Worm (Caenorhabditis elegans): ENCODE measurements around the gene F39F10.5.
A peak's percentile ranks its signal among the peaks of the same experiment; 100 is the strongest.
"Not testable (repeated sequence)": the region's sequence is repeated elsewhere in the genome, so short reads cannot be mapped to it uniquely, and the experiment has no call there.

Gene F39F10.5

DNA sequence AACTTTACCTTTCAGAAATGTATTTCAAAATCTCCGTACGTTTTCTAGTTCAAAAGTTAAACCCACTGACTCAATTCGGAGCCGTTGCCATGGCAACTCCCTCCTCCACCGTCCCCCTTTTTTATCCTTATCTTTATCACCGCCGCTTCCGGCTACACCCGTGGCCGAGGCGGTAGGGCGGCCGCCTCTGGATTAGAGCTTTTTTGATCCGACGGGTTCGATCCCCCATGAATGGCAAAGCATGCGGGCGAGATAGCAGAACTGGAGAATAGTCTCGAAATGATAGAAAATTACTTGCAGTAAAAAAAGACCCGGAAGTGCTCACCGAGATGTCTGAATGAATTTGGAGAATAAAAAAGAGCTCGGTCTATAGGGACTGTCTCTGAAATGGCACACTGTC is 19.8 kb downstream of the F39F10.5 start:
- no peak for TF ChIP-seq tbx-11 (GFP tag; IDR thresholded peaks at IDR 0.05)
- TF ChIP-seq tbx-37 (GFP tag; conservative IDR thresholded peaks at IDR 0.05), result no peak
- TF ChIP-seq ama-1 (optimal IDR thresholded peaks at IDR 0.05), result no peak
- no peak for TF ChIP-seq B0310.2 (tag; optimal IDR thresholded peaks at IDR 0.05)
- no peak for TF ChIP-seq tra-4 (tag; optimal IDR thresholded peaks at IDR 0.05)
- TF ChIP-seq ceh-36 (tag; optimal IDR thresholded peaks at IDR 0.05), result no peak
- no peak for TF ChIP-seq aly-1 (tag; optimal IDR thresholded peaks at IDR 0.05)
- no peak for TF ChIP-seq scrt-1 (GFP tag; IDR thresholded peaks at IDR 0.05)
- no peak for TF ChIP-seq hnd-1 (tag; optimal IDR thresholded peaks at IDR 0.05)
- no peak for TF ChIP-seq F13C5.2 (tag; optimal IDR thresholded peaks at IDR 0.05)
- no peak for TF ChIP-seq hmg-4 (GFP tag; optimal IDR thresholded peaks at IDR 0.05)
- TF ChIP-seq ceh-13 (GFP tag; optimal IDR thresholded peaks at IDR 0.05), result no peak
- no peak for TF ChIP-seq pes-1 (GFP tag; IDR thresholded peaks at IDR 0.05)
- TF ChIP-seq ets-7 (tag; optimal IDR thresholded peaks at IDR 0.05), result no peak
- TF ChIP-seq flt-1 (GFP tag; IDR thresholded peaks at IDR 0.05), result no peak

DNA sequence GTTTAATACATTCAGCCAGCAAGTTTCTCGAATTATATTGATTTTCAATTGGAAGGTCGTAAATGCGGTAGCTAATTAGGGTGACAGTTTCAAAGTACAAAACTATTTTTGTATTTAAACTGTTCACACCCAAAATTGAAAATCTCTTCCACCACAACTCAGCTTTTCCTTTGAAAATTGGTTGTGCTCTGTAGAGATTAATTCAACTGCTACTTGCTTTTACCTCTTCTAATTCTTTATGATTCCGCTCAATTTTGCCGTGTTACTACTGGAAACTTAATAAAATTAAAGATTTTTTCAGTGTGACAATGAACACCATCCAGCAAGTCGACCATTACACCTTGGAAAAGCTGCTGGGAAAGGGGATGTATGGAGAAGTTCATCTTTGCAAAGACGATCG is 21.9 kb downstream of the F39F10.5 start, which contains the start of gene F39F10.3:
Gene F39F10.3 (plus strand): TSS at position 301 of the 400 bp plus-strand sequence.
- no peak for TF ChIP-seq hmbx-1 (tag; optimal IDR thresholded peaks at IDR 0.05)
- no peak for TF ChIP-seq tbx-37 (GFP tag; conservative IDR thresholded peaks at IDR 0.05)
- TF ChIP-seq B0310.2 (tag; optimal IDR thresholded peaks at IDR 0.05), result no peak
- TF ChIP-seq flt-1 (GFP tag; IDR thresholded peaks at IDR 0.05), result no peak
- TF ChIP-seq pes-1 (GFP tag; IDR thresholded peaks at IDR 0.05), result no peak
- no peak for TF ChIP-seq hnd-1 (tag; optimal IDR thresholded peaks at IDR 0.05)
- no peak for TF ChIP-seq sea-1 (GFP tag; conservative IDR thresholded peaks at IDR 0.05)
- TF ChIP-seq ama-1 (optimal IDR thresholded peaks at IDR 0.05), result no peak
- no peak for TF ChIP-seq F13C5.2 (tag; optimal IDR thresholded peaks at IDR 0.05)
- TF ChIP-seq hmg-4 (GFP tag; optimal IDR thresholded peaks at IDR 0.05), result no peak
- no peak for TF ChIP-seq tbx-11 (GFP tag; IDR thresholded peaks at IDR 0.05)
- no peak for TF ChIP-seq tra-4 (tag; optimal IDR thresholded peaks at IDR 0.05)
- TF ChIP-seq ceh-13 (GFP tag; optimal IDR thresholded peaks at IDR 0.05), result no peak

- TF ChIP-seq flt-1 (GFP tag; IDR thresholded peaks at IDR 0.05) (no peak), hmbx-1 (tag; optimal IDR thresholded peaks at IDR 0.05) (no peak), hnd-1 (tag; optimal IDR thresholded peaks at IDR 0.05) (no peak)
Measured at ce11 chrX:16884075-16884474, 29.5 kb downstream of the F39F10.5 start.

DNA sequence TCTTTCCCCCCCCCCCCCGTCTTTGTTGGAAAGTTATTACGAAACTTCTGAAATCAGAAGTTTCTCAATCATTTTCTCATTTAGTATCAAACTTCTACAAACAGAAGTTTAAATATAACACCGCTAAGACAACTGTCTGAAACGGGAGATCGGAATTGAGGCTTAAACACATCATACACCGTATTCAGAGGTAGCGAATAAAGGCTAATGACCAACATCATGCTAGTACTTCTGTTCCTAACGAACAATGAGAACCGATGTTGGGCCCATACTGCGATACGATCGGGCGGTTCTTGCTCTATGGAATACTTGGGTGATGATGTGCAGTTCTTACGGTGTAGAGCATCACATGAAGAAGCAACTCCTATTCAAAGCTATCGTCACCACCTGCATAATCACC is 30.1 kb downstream of the F39F10.5 start, which contains the start of gene Y13C8A.1:
Gene Y13C8A.1 (plus strand): TSS at position 301 of the 400 bp plus-strand sequence.
- not testable (repeated sequence) for TF ChIP-seq ets-7 (tag; optimal IDR thresholded peaks at IDR 0.05); ceh-13 (GFP tag; optimal IDR thresholded peaks at IDR 0.05); hmbx-1 (tag; optimal IDR thresholded peaks at IDR 0.05)

ce11 chrX:16880426-16880825 is 33.1 kb downstream of the F39F10.5 start, which contains the start of gene acs-9:
Gene acs-9 (minus strand): TSS chrX:16880526.
- no peak for TF ChIP-seq ceh-36 (tag; optimal IDR thresholded peaks at IDR 0.05)
- TF ChIP-seq tbx-37 (GFP tag; conservative IDR thresholded peaks at IDR 0.05), result no peak
- TF ChIP-seq B0310.2 (tag; optimal IDR thresholded peaks at IDR 0.05), result no peak
- no peak for TF ChIP-seq aly-1 (tag; optimal IDR thresholded peaks at IDR 0.05)
- TF ChIP-seq hmg-4 (GFP tag; optimal IDR thresholded peaks at IDR 0.05), result no peak
- TF ChIP-seq pes-1 (GFP tag; IDR thresholded peaks at IDR 0.05), result no peak

DNA sequence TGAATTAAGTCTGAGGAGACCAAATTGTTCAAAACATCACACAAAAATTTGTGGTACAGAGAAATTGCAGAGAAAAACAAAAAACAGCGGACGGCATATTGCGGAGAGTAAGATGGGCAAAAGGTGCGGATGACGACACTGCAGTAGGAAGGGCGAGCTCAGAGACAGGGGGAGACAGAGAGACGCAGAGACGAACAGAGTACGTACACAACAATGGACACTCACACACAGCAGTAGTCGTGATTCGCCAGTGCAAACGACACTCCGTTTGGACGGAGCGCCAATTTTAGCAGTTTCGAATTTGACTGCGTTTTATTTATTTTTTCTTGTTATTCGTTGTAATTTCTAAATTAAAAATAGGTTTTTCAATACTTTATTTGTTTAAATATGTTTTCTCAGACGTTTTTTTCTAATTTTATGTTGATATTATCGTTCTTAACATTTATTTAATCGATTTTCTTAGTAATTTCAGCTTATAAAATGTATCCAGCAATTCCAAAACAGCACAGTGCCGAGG is 41.1 kb downstream of the F39F10.5 start, which contains the start of gene T20F7.1:
Gene T20F7.1 (plus strand): TSS at position 467 of the 517 bp plus-strand sequence.
- TF ChIP-seq scrt-1 (GFP tag; IDR thresholded peaks at IDR 0.05) (no peak), hmg-4 (GFP tag; optimal IDR thresholded peaks at IDR 0.05) (peak; percentile 19), ets-7 (tag; optimal IDR thresholded peaks at IDR 0.05) (no peak), F13C5.2 (tag; optimal IDR thresholded peaks at IDR 0.05) (peak; percentile 47), tbx-37 (GFP tag; conservative IDR thresholded peaks at IDR 0.05) (no peak)

DNA sequence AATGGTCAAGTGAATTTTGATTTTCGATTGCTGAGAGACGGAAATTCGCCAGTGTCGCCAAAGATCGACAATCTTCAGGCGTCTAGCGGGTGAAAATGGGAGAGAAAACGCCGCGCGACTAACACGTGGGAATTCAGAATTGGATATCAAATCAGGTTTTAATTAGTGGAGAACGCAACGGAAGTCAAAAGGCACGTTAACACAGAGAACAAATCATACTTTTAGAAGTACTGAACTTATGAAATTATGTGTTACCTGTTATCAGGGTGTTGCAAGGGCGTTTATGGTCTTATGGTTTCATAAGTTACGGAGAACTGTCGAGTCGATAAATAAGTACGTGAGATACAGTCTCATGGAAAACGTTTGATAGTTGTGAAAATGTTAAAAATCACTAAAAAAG is 42.2 kb downstream of the F39F10.5 start:
- TF ChIP-seq ceh-36 (tag; optimal IDR thresholded peaks at IDR 0.05), result no peak
- TF ChIP-seq ama-1 (optimal IDR thresholded peaks at IDR 0.05), result no peak
- TF ChIP-seq aly-1 (tag; optimal IDR thresholded peaks at IDR 0.05), result no peak
- TF ChIP-seq pes-1 (GFP tag; IDR thresholded peaks at IDR 0.05), result no peak
- no peak for TF ChIP-seq hmg-4 (GFP tag; optimal IDR thresholded peaks at IDR 0.05)
- no peak for TF ChIP-seq B0310.2 (tag; optimal IDR thresholded peaks at IDR 0.05)
- no peak for TF ChIP-seq tra-4 (tag; optimal IDR thresholded peaks at IDR 0.05)
- no peak for TF ChIP-seq tbx-11 (GFP tag; IDR thresholded peaks at IDR 0.05)
- no peak for TF ChIP-seq hmbx-1 (tag; optimal IDR thresholded peaks at IDR 0.05)

- TF ChIP-seq hmg-4 (GFP tag; optimal IDR thresholded peaks at IDR 0.05), result no peak
- TF ChIP-seq sea-1 (GFP tag; conservative IDR thresholded peaks at IDR 0.05), result no peak
- TF ChIP-seq ets-7 (tag; optimal IDR thresholded peaks at IDR 0.05), result no peak
- no peak for TF ChIP-seq F13C5.2 (tag; optimal IDR thresholded peaks at IDR 0.05)
Measured at ce11 chrX:16868931-16869330, 44.6 kb downstream of the F39F10.5 start, which contains the start of gene aakg-2. Gene aakg-2 (minus strand): TSS chrX:16869031.

ce11 chrX:16865675-16866074 is 47.9 kb downstream of the F39F10.5 start:
- TF ChIP-seq ceh-13 (GFP tag; optimal IDR thresholded peaks at IDR 0.05) (no peak), flt-1 (GFP tag; IDR thresholded peaks at IDR 0.05) (no peak), sea-1 (GFP tag; conservative IDR thresholded peaks at IDR 0.05) (no peak), tra-4 (tag; optimal IDR thresholded peaks at IDR 0.05) (no peak), tbx-11 (GFP tag; IDR thresholded peaks at IDR 0.05) (no peak), tbx-37 (GFP tag; conservative IDR thresholded peaks at IDR 0.05) (no peak), ama-1 (optimal IDR thresholded peaks at IDR 0.05) (no peak), hmbx-1 (tag; optimal IDR thresholded peaks at IDR 0.05) (no peak), B0310.2 (tag; optimal IDR thresholded peaks at IDR 0.05) (no peak), ceh-36 (tag; optimal IDR thresholded peaks at IDR 0.05) (no peak), pes-1 (GFP tag; IDR thresholded peaks at IDR 0.05) (no peak), aly-1 (tag; optimal IDR thresholded peaks at IDR 0.05) (no peak), hnd-1 (tag; optimal IDR thresholded peaks at IDR 0.05) (no peak), scrt-1 (GFP tag; IDR thresholded peaks at IDR 0.05) (no peak), F13C5.2 (tag; optimal IDR thresholded peaks at IDR 0.05) (no peak)
